Fruit fly (Drosophila melanogaster): Measurements from ENCODE around the gene CG6418.

DNA sequence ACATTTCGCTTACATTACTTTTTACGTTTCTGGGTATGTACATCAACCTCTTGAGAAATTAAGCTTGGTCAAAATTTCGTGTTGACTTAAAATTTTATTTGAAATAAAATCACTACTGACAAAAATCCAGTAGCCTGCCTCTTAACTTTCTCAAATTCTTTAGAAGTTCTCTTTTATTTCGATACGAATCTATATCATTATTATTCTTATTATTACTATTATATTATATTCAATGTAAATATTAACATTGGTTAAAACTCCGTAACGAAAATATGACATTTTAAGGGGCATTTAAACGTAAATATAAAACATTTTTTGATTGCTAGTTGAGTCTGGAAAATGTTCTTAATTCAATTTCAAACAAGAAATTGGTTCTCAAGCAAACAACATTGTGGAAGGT lies 7.5 kb upstream of the CG6418 start, which contains the start of gene OXA1L:
- TF ChIP-seq CTCF (optimal IDR thresholded peaks at IDR 0.05): no peak
- TF ChIP-seq CG8478 (optimal IDR thresholded peaks at IDR 0.05): no peak

Measured in S2 (cell line).